Worm (Caenorhabditis elegans) whole organism, L4 larva: ENCODE results near the gene pdfr-1.

Experiments
- D1046.2 ChIP-seq: fragments of 200-800 bp; sonication (Bioruptor generic); IDR thresholded peaks from 2 replicates; pipeline ENCODE4 v1.3.6; 2022; ENCODE audit warnings: missing genetic modification characterization, missing compliant biosample characterization
- F10B5.3 ChIP-seq: sonication (generic microtip); optimal IDR thresholded peaks from 2 replicates; lab custom pipeline; 2016; ENCODE audit warnings: mild to moderate bottlenecking, missing genetic modification characterization, missing compliant biosample characterization
- F37D6.2 ChIP-seq: sonication (generic microtip); optimal IDR thresholded peaks from 2 replicates; lab custom pipeline; 2016; ENCODE audit warnings: mild to moderate bottlenecking, missing genetic modification characterization, missing compliant biosample characterization
- F49E8.2 ChIP-seq: sonication (generic microtip); optimal IDR thresholded peaks from 2 replicates; lab custom pipeline; 2016; ENCODE audit warnings: missing compliant biosample characterization, mild to moderate bottlenecking, missing genetic modification characterization, borderline replicate concordance
- T26A8.4 ChIP-seq: fragments of 200-800 bp; sonication (Bioruptor generic); IDR thresholded peaks from 2 replicates; pipeline ENCODE4 v1.3.6; 2022; ENCODE audit warnings: missing genetic modification characterization, missing compliant biosample characterization
- Y105C5A.15 ChIP-seq: fragments of 200-800 bp; sonication (Bioruptor generic); IDR thresholded peaks from 2 replicates; pipeline ENCODE4 v1.3.6; 2022; ENCODE audit warnings: missing genetic modification characterization, missing compliant biosample characterization
- Y75B8A.6 ChIP-seq: fragments of 200-800 bp; sonication (Bioruptor generic); IDR thresholded peaks from 2 replicates; pipeline ENCODE4 v1.3.6; 2022; ENCODE audit warnings: missing genetic modification reagents, missing genetic modification characterization, missing compliant biosample characterization
- ZK337.2 ChIP-seq: fragments of 200-800 bp; sonication (Bioruptor generic); IDR thresholded peaks from 2 replicates; pipeline ENCODE4 v1.3.6; 2022; ENCODE audit warnings: missing genetic modification reagents, missing genetic modification characterization, missing compliant biosample characterization
- arid-1 ChIP-seq: fragments of 200-800 bp; sonication (Bioruptor generic); conservative IDR thresholded peaks from 2 replicates; pipeline ENCODE4 v1.3.6; 2022; ENCODE audit warnings: missing genetic modification reagents, missing genetic modification characterization, missing compliant biosample characterization
- attf-4 ChIP-seq: sonication (generic microtip); optimal IDR thresholded peaks from 3 replicates; lab custom pipeline; 2017; ENCODE audit warnings: missing biosample characterization, missing genetic modification characterization
- ceh-20 ChIP-seq: fragments of 200-800 bp; sonication (Bioruptor generic); IDR thresholded peaks from 2 replicates; pipeline ENCODE4 v1.3.6; 2022; ENCODE audit warnings: missing genetic modification reagents, missing genetic modification characterization, missing compliant biosample characterization
- ceh-82 ChIP-seq: sonication (generic microtip); optimal IDR thresholded peaks from 2 replicates; lab custom pipeline; 2017; ENCODE audit warnings: missing biosample characterization, missing genetic modification characterization
- ces-1 ChIP-seq: fragments of 150-350 bp; sonication (generic microtip); optimal IDR thresholded peaks from 4 replicates; lab custom pipeline; 2014; ENCODE audit warnings: missing biosample characterization, missing genetic modification reagents, missing genetic modification characterization
- ctbp-1 ChIP-seq: fragments of 200-800 bp; sonication (Bioruptor generic); IDR thresholded peaks from 2 replicates; pipeline ENCODE4 v1.3.6; 2022; ENCODE audit warnings: missing genetic modification reagents, missing genetic modification characterization, missing compliant biosample characterization
- daf-16 ChIP-seq, 3 experiments: sonication (generic microtip); optimal IDR thresholded peaks; 2 replicates each; lab custom pipeline; 2016 to 2017; ENCODE audit warnings: missing genetic modification characterization in 3 of 3, missing genetic modification reagents in 3 of 3, mild to moderate bottlenecking in 2 of 3, missing compliant biosample characterization in 2 of 3, missing biosample characterization in 1 of 3, moderate library complexity in 1 of 3
- daf-19 ChIP-seq: fragments of 200-800 bp; sonication (Bioruptor generic); conservative IDR thresholded peaks from 2 replicates; pipeline ENCODE4 v1.3.6; 2022; ENCODE audit warnings: missing genetic modification characterization, missing compliant biosample characterization
- daf-8 ChIP-seq: fragments of 200-800 bp; sonication (Bioruptor generic); IDR thresholded peaks from 2 replicates; pipeline ENCODE4 v1.3.6; 2022; ENCODE audit warnings: missing genetic modification characterization, missing compliant biosample characterization
- dmd-6 ChIP-seq: fragments of 200-800 bp; sonication (Bioruptor generic); IDR thresholded peaks from 2 replicates; pipeline ENCODE4 v1.3.6; 2022; ENCODE audit warnings: missing genetic modification reagents, missing genetic modification characterization, missing compliant biosample characterization
- dmd-9 ChIP-seq: fragments of 200-800 bp; sonication (Bioruptor generic); IDR thresholded peaks from 2 replicates; pipeline ENCODE4 v1.3.6; 2022; ENCODE audit warnings: missing genetic modification reagents, missing genetic modification characterization, missing compliant biosample characterization
- dpl-1 ChIP-seq: fragments of 150-350 bp; optimal IDR thresholded peaks from 2 replicates; lab custom pipeline; 2014; ENCODE audit warnings: missing biosample characterization, missing genetic modification reagents, missing genetic modification characterization
- duxl-1 ChIP-seq: sonication (generic microtip); optimal IDR thresholded peaks from 2 replicates; lab custom pipeline; 2016; ENCODE audit warnings: mild to moderate bottlenecking, missing genetic modification characterization, moderate library complexity, missing compliant biosample characterization; ENCODE audit not compliant: poor library complexity
- egl-27 ChIP-seq: sonication (generic microtip); optimal IDR thresholded peaks from 3 replicates; lab custom pipeline; 2017; ENCODE audit warnings: missing biosample characterization, missing genetic modification reagents, missing genetic modification characterization
- fkh-10 ChIP-seq: fragments of 150-350 bp; optimal IDR thresholded peaks from 2 replicates; lab custom pipeline; 2014; ENCODE audit warnings: missing biosample characterization, missing genetic modification reagents, missing genetic modification characterization
- hmg-1.1 ChIP-seq: fragments of 200-800 bp; sonication (Bioruptor generic); IDR thresholded peaks from 2 replicates; pipeline ENCODE4 v1.3.6; 2022; ENCODE audit warnings: missing genetic modification reagents, missing genetic modification characterization, missing compliant biosample characterization
- jun-1 ChIP-seq: fragments of 150-350 bp; optimal IDR thresholded peaks from 2 replicates; lab custom pipeline; 2014; ENCODE audit warnings: missing biosample characterization, missing genetic modification reagents, missing genetic modification characterization
- lin-13 ChIP-seq: fragments of 150-350 bp; optimal IDR thresholded peaks from 2 replicates; lab custom pipeline; 2014; ENCODE audit warnings: missing biosample characterization, missing genetic modification reagents, missing genetic modification characterization
- lir-3 ChIP-seq: sonication (generic microtip); optimal IDR thresholded peaks from 2 replicates; lab custom pipeline; 2016; ENCODE audit warnings: mild to moderate bottlenecking, missing genetic modification characterization, missing compliant biosample characterization
- lsy-2 ChIP-seq, 2 experiments: fragments of 150-350 bp in 1 of 2; sonication (generic microtip) in 1 of 2; optimal IDR thresholded peaks; 2 replicates each; lab custom pipeline; 2014 to 2017; ENCODE audit warnings: missing biosample characterization in 2 of 2, missing genetic modification characterization in 2 of 2
- madf-9 ChIP-seq: fragments of 200-800 bp; sonication (Bioruptor generic); conservative IDR thresholded peaks from 2 replicates; pipeline ENCODE4 v1.3.6; 2022; ENCODE audit warnings: missing genetic modification reagents, missing genetic modification characterization, missing compliant biosample characterization
- mdl-1 ChIP-seq, 2 experiments: fragments of 150-350 bp in 1 of 2; sonication (generic microtip) in 1 of 2; optimal IDR thresholded peaks; 2 replicates each; lab custom pipeline; 2014 to 2017; ENCODE audit warnings: missing biosample characterization in 2 of 2, missing genetic modification characterization in 2 of 2
- mdt-29 ChIP-seq: fragments of 200-800 bp; sonication (Bioruptor generic); IDR thresholded peaks from 2 replicates; pipeline ENCODE4 v1.3.6; 2022; ENCODE audit warnings: missing genetic modification reagents, missing genetic modification characterization, missing compliant biosample characterization
- mep-1 ChIP-seq: fragments of 150-350 bp; sonication (generic microtip); optimal IDR thresholded peaks from 3 replicates; lab custom pipeline; 2014; ENCODE audit warnings: missing biosample characterization, missing genetic modification characterization
- mxl-3 ChIP-seq: fragments of 200-800 bp; sonication (Bioruptor generic); optimal IDR thresholded peaks from 2 replicates; lab custom pipeline; 2018; ENCODE audit warnings: mild to moderate bottlenecking, missing genetic modification characterization, missing compliant biosample characterization
- nhr-28 ChIP-seq: fragments of 150-350 bp; optimal IDR thresholded peaks from 2 replicates; lab custom pipeline; 2014; ENCODE audit warnings: missing biosample characterization, missing genetic modification characterization
- nhr-42 ChIP-seq: fragments of 200-800 bp; sonication (Bioruptor generic); IDR thresholded peaks from 2 replicates; pipeline ENCODE4 v1.3.6; 2022; ENCODE audit warnings: missing genetic modification characterization, missing compliant biosample characterization
- pha-4 ChIP-seq, 2 experiments: fragments of 150-350 bp in 1 of 2; fragments of 200-800 bp in 1 of 2; sonication (Bioruptor generic) in 1 of 2; IDR thresholded peaks in 1 of 2; optimal IDR thresholded peaks in 1 of 2; 2 replicates each; pipeline versions ENCODE4 v1.3.6 to Lab custom; 2014 to 2022; ENCODE audit warnings: missing genetic modification characterization in 2 of 2, missing genetic modification reagents in 2 of 2, missing biosample characterization in 1 of 2, missing compliant biosample characterization in 1 of 2
- rbr-2 ChIP-seq: sonication (generic microtip); optimal IDR thresholded peaks from 2 replicates; lab custom pipeline; 2016; ENCODE audit warnings: missing genotype, missing genetic modification characterization, missing compliant biosample characterization
- sdz-12 ChIP-seq: fragments of 200-800 bp; sonication (Bioruptor generic); optimal IDR thresholded peaks from 2 replicates; lab custom pipeline; 2018; ENCODE audit warnings: mild to moderate bottlenecking, missing genetic modification characterization, missing compliant biosample characterization
- skn-1 ChIP-seq: fragments of 150-350 bp; optimal IDR thresholded peaks from 2 replicates; lab custom pipeline; 2014; ENCODE audit warnings: missing biosample characterization, missing genetic modification characterization
- snpc-1.2 ChIP-seq: fragments of 200-800 bp; sonication (Bioruptor generic); IDR thresholded peaks from 2 replicates; pipeline ENCODE4 v1.3.6; 2022; ENCODE audit warnings: missing genetic modification reagents, missing genetic modification characterization, missing compliant biosample characterization
- spr-3 ChIP-seq: fragments of 200-800 bp; sonication (Bioruptor generic); optimal IDR thresholded peaks from 2 replicates; lab custom pipeline; 2018; ENCODE audit warnings: mild to moderate bottlenecking, missing genetic modification characterization, missing compliant biosample characterization
- tra-1 ChIP-seq: fragments of 200-800 bp; sonication (Bioruptor generic); IDR thresholded peaks from 2 replicates; pipeline ENCODE4 v1.3.6; 2022; ENCODE audit warnings: missing genetic modification reagents, missing genetic modification characterization, missing compliant biosample characterization
- unc-130 ChIP-seq: sonication (generic microtip); optimal IDR thresholded peaks from 2 replicates; lab custom pipeline; 2016; ENCODE audit warnings: missing genetic modification reagents, missing genetic modification characterization, missing compliant biosample characterization
- vab-7 ChIP-seq: fragments of 200-800 bp; sonication (Bioruptor generic); IDR thresholded peaks from 2 replicates; pipeline ENCODE4 v1.3.6; 2022; ENCODE audit warnings: missing genetic modification reagents, missing genetic modification characterization, missing compliant biosample characterization
- zag-1 ChIP-seq: fragments of 150-350 bp; optimal IDR thresholded peaks from 2 replicates; lab custom pipeline; 2014; ENCODE audit warnings: missing biosample characterization, missing genetic modification characterization
- zip-11 ChIP-seq: fragments of 200-800 bp; sonication (Bioruptor generic); IDR thresholded peaks from 2 replicates; pipeline ENCODE4 v1.3.6; 2022; ENCODE audit warnings: missing genetic modification characterization, missing compliant biosample characterization
- zip-2 ChIP-seq: fragments of 150-350 bp; optimal IDR thresholded peaks from 2 replicates; lab custom pipeline; 2014; ENCODE audit warnings: missing biosample characterization, missing genetic modification characterization

The pdfr-1 gene

DNA sequence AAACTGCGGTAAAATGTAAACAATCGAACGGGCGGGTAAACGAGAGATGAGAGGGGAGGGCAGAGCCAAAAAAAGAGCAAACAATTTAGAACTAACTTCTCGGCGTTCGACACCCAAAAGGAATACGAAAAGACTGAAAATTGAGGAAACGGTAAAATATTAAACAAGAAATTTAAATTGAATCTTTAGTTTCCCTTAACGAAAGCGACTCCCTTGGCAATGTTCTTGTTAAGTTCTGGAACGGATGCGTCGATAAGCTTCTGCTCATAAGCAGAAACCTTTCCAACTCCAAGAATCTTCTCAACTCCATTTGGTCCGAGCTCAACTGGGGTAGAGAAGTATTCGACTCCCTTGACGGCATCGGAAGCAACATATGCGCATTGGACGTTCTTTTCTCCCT, 45.2 kb downstream of the pdfr-1 start:
- TF ChIP-seq unc-130 (GFP tag; lab: Kevin White, UChicago) (no peak), pha-4 (GFP tag; IDR thresholded peaks at IDR 0.05; lab: Robert Waterston, UW) (no peak), pha-4 (tag; optimal IDR thresholded peaks at IDR 0.05; lab: Kevin White, UChicago) (no peak), madf-9 (no peak), jun-1 (tag; lab: Kevin White, UChicago) (no peak), attf-4 (tag; lab: Kevin White, UChicago) (no peak), Y105C5A.15 (GFP tag; lab: Robert Waterston, UW) (no peak), nhr-28 (tag; lab: Kevin White, UChicago) (no peak), sdz-12 (GFP tag; lab: Kevin White, UChicago) (no peak), daf-16 (GFP tag; optimal IDR thresholded peaks at IDR 0.05; lab: Kevin White, UChicago) (no peak), daf-16 (tag; optimal IDR thresholded peaks at IDR 0.05; lab: Kevin White, UChicago) (no peak), D1046.2 (GFP tag; lab: Robert Waterston, UW) (no peak), daf-19 (GFP tag; lab: Robert Waterston, UW) (no peak), zag-1 (tag; lab: Kevin White, UChicago) (no peak), lsy-2 (tag; optimal IDR thresholded peaks at IDR 0.05; lab: Kevin White, UChicago) (no peak), egl-27 (tag; lab: Kevin White, UChicago) (no peak), ces-1 (no peak), mep-1 (no peak), nhr-42 (GFP tag; lab: Robert Waterston, UW) (no peak), skn-1 (tag; lab: Kevin White, UChicago) (no peak), fkh-10 (no peak)

DNA sequence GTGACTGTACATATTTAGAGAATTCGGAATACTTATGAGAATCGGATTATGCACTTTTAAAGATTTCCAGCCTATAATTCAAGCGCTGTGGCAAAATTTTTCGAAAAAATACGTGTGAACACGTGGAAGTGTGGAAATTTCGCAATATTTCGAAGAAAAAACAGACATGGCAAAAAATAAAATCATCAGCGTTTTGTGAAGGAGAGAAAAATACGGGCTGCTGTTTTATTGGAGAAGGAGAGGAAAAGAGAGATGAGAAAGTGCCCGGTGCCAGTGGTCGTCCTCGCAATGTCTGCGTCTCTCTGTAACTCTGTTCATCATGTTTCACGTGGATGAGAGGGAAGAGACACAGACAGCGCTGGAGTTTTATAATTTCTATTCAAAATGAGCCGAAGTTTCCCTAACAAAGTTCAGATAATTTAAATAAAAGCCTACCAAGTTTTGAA, 45.8 kb downstream of the pdfr-1 start:
- TF ChIP-seq lin-13 (GFP tag; lab: Kevin White, UChicago) = peak; percentile 7
- TF ChIP-seq rbr-2 (tag; lab: Kevin White, UChicago) = peak; percentile 59
- 0 out of 2 replicates have a peak, but pooled peaks have one; percentile 10 for TF ChIP-seq vab-7 (GFP tag; lab: Robert Waterston, UW)
- TF ChIP-seq ctbp-1 = peak; percentile 66
- TF ChIP-seq F37D6.2 (tag; lab: Kevin White, UChicago) = peak; percentile 35
- peak; percentile 94 for TF ChIP-seq arid-1
- peak; percentile 70; the same call in 1 of the 2 replicates for TF ChIP-seq Y75B8A.6 (GFP tag; lab: Robert Waterston, UW)
- no peak for TF ChIP-seq fkh-10
- TF ChIP-seq lsy-2 (tag; optimal IDR thresholded peaks at IDR 0.05; lab: Kevin White, UChicago) = peak; percentile 62 to 84
- peak; percentile 29 for TF ChIP-seq F49E8.2 (tag; lab: Kevin White, UChicago)
- TF ChIP-seq zag-1 (tag; lab: Kevin White, UChicago) = no peak
- TF ChIP-seq daf-16 (GFP tag; optimal IDR thresholded peaks at IDR 0.05; lab: Kevin White, UChicago) = peak; percentile 17 to 68
- TF ChIP-seq daf-16 (tag; optimal IDR thresholded peaks at IDR 0.05; lab: Kevin White, UChicago) = peak; percentile 68
- TF ChIP-seq mxl-3 (GFP tag; lab: Kevin White, UChicago) = peak; percentile 83
- no peak for TF ChIP-seq snpc-1.2 (GFP tag; lab: Robert Waterston, UW)
- TF ChIP-seq dmd-6 (GFP tag; lab: Robert Waterston, UW) = peak; percentile 62
- peak; percentile 62 for TF ChIP-seq dpl-1 (GFP tag; lab: Kevin White, UChicago)
- TF ChIP-seq lir-3 (tag; lab: Kevin White, UChicago) = peak; percentile 25
- peak; percentile 77 for TF ChIP-seq duxl-1 (tag; lab: Kevin White, UChicago)
- peak; percentile 77 for TF ChIP-seq tra-1 (GFP tag; lab: Robert Waterston, UW)
- TF ChIP-seq zip-2 (tag; lab: Kevin White, UChicago) = no peak
- peak; percentile 27 for TF ChIP-seq spr-3 (GFP tag; lab: Kevin White, UChicago)
- peak; percentile 74 for TF ChIP-seq T26A8.4
- TF ChIP-seq ceh-82 = no peak
- TF ChIP-seq ceh-20 (GFP tag; lab: Robert Waterston, UW) = peak; percentile 61
- peak; percentile 54; the same call in 1 of the 2 replicates for TF ChIP-seq mdt-29 (GFP tag; lab: Robert Waterston, UW)
- TF ChIP-seq zip-11 (GFP tag; lab: Robert Waterston, UW) = no peak
- TF ChIP-seq daf-8 (GFP tag; lab: Robert Waterston, UW) = no peak
- no peak for TF ChIP-seq madf-9
- TF ChIP-seq jun-1 (tag; lab: Kevin White, UChicago) = peak; percentile 10
- TF ChIP-seq ZK337.2 (GFP tag; lab: Robert Waterston, UW) = 0 out of 2 replicates have a peak, but pooled peaks have one; percentile 33
- 0 out of 2 replicates have a peak, but pooled peaks have one; percentile 25 for TF ChIP-seq dmd-9 (GFP tag; lab: Robert Waterston, UW)
- TF ChIP-seq hmg-1.1 (GFP tag; lab: Robert Waterston, UW) = peak; percentile 74
- no peak for TF ChIP-seq F10B5.3 (tag; lab: Kevin White, UChicago)
- peak; percentile 41 for TF ChIP-seq nhr-28 (tag; lab: Kevin White, UChicago)
- peak; percentile 88 to 94 for TF ChIP-seq mdl-1 (tag; optimal IDR thresholded peaks at IDR 0.05; lab: Kevin White, UChicago)
